Fruit fly (Drosophila melanogaster): ENCODE measurements around the gene Mur82C.
A peak's percentile ranks its signal among the peaks of the same experiment; 100 is the strongest.

Gene Mur82C

DNA sequence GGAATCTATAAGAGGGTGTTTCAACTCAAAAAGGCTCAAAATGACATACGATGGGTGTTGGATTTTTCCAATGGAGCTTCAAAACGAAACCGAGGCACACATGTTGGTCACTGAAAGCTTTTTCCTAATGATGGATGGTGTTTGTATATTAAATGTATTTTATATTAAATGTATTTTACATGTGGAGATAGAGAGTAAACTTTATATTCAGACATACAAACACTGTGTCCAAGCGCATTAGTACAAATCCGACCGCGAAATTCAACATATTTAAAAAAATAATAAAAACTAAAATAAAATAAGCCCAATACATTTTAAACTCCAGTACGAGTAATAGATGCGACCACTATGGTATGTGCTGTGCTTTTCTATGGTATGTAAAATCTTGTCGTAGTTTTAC is at the start of gene Mur82C:
Gene Mur82C (plus strand): TSS at position 301 of the 400 bp plus-strand sequence.
- no peak for TF ChIP-seq CG3032 (tag; optimal IDR thresholded peaks at IDR 0.05)
- no peak for TF ChIP-seq CG16779 (tag; optimal IDR thresholded peaks at IDR 0.05)
- no peak for TF ChIP-seq fd59A (GFP tag; optimal IDR thresholded peaks at IDR 0.05)
- TF ChIP-seq spab (GFP tag; optimal IDR thresholded peaks at IDR 0.05), result no peak
- TF ChIP-seq CG6792 (GFP tag; optimal IDR thresholded peaks at IDR 0.05), result no peak
- no peak for TF ChIP-seq pdm3 (GFP tag; optimal IDR thresholded peaks at IDR 0.05)
- no peak for TF ChIP-seq Sox15 (GFP tag; optimal IDR thresholded peaks at IDR 0.05)
- TF ChIP-seq Gug (GFP tag; IDR thresholded peaks at IDR 0.05), result no peak
- no peak for TF ChIP-seq CG31627 (GFP tag; optimal IDR thresholded peaks at IDR 0.05)
- no peak for TF ChIP-seq topi (GFP tag; optimal IDR thresholded peaks at IDR 0.05)

DNA sequence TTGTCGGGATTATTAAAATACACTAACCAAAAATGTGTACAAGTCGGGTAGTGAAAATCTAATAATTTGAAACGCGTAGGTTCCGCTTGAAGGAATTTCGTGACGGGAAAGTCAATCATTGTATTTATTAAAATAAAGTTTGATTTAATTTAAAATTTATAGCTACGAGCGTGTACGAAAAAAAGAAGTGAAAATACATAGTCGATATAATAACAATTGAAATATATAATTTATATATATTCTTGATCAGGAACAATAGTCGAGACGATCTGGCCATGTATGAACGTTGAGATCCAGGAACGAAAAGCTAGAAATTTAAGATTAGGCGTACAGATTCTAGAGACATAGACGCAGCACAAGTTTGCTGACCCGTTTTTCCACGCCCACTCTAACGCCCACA is 34.9 kb upstream of the Mur82C start, which contains the start of gene CG34425:
Gene CG34425 (minus strand): TSS at position 101 of the 400 bp plus-strand sequence.
- TF ChIP-seq CG1621 (tag; optimal IDR thresholded peaks at IDR 0.05) (no peak), esn (GFP tag; optimal IDR thresholded peaks at IDR 0.05) (no peak), spab (GFP tag; optimal IDR thresholded peaks at IDR 0.05) (no peak), fkh (GFP tag; optimal IDR thresholded peaks at IDR 0.05) (no peak), CG9139 (GFP tag; optimal IDR thresholded peaks at IDR 0.05) (no peak), achi (GFP tag; optimal IDR thresholded peaks at IDR 0.05) (no peak), CG10631 (GFP tag; optimal IDR thresholded peaks at IDR 0.05) (no peak), CG15336 (GFP tag; IDR thresholded peaks at IDR 0.05) (no peak), CG10669 (GFP tag; optimal IDR thresholded peaks at IDR 0.05) (no peak), Hr4 (GFP tag; optimal IDR thresholded peaks at IDR 0.05) (no peak), fd59A (GFP tag; optimal IDR thresholded peaks at IDR 0.05) (no peak), Sox102F (GFP tag; optimal IDR thresholded peaks at IDR 0.05) (no peak), Met (GFP tag; optimal IDR thresholded peaks at IDR 0.05) (no peak), Eip75B (GFP tag; optimal IDR thresholded peaks at IDR 0.05) (no peak)

DNA sequence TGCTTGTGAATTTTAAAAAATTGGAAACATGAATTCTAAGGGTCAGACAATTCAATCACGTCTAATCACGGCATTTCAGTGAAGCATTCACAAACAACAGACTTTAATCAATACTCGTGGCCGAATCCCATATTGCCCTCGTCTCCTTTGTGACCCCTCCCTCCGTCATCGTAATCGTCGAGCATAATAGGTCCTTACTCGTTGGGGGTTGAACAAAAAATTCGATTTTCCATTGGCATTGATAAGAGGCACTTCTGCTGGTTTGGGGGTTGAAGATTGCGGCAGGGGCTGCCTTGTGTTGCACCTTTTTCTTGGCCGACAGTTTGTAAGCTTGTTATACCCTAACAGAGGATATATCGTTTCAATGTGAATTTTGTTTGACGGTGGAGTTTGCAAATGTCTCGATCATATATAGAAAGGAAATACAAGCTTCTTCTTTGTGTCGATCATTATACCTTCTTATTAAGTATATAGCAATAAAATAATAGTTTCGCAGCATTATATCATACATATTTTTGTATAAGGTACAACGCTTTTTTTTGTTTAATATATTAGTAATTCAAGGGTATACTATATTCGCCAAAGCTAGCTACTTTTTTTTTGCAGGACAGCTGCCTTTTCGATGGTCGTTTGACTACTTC is 16.9 kb upstream of the Mur82C start:
- no peak for TF ChIP-seq CG8319 (GFP tag; optimal IDR thresholded peaks at IDR 0.05)
- no peak for TF ChIP-seq CG8632 (GFP tag; optimal IDR thresholded peaks at IDR 0.05)
- TF ChIP-seq CG8119 (GFP tag; IDR thresholded peaks at IDR 0.05), result no peak

dm6 chr3R:4530972-4531371 is 10.2 kb upstream of the Mur82C start:
- peak; percentile 13 for TF ChIP-seq Eip78C (GFP tag)
- no peak for TF ChIP-seq Gug (GFP tag; IDR thresholded peaks at IDR 0.05)

DNA sequence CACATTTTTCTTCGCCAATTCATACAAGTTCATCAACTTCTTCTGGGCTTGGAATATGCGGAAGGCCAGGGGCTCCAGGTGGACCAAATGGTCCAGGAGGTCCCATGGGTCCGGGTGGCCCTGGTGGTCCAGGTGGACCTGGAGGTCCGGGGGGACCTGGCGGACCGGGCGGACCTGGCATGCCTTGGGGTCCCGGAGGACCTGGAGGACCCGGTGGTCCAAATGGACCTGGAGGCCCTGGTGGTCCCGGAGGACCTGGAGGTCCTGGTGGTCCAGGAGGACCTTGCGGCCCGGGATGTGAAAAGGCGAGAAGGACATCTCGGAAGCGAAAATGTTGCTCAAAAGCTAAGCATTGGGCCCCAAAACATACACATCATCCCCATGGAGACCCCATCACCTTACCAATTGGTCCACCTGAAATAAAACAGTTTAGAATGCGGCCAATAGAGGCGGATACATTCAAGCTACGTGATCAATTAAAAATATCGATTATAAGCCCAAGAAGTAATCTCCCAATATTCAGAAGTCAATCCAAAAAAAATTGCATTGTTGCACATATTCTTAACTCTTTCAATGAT is 1.5 kb downstream of the Mur82C start:
- TF ChIP-seq OdsH (GFP tag; optimal IDR thresholded peaks at IDR 0.05), result no peak
- TF ChIP-seq Hr4 (GFP tag; optimal IDR thresholded peaks at IDR 0.05), result no peak
- TF ChIP-seq CG32006 (GFP tag; optimal IDR thresholded peaks at IDR 0.05), result no peak
- TF ChIP-seq Ets96B (tag; optimal IDR thresholded peaks at IDR 0.05), result no peak
- no peak for TF ChIP-seq topi (GFP tag; optimal IDR thresholded peaks at IDR 0.05)
- TF ChIP-seq CG31627 (GFP tag; optimal IDR thresholded peaks at IDR 0.05), result no peak
- TF ChIP-seq fd85E (GFP tag; optimal IDR thresholded peaks at IDR 0.05), result no peak
- no peak for TF ChIP-seq CG1621 (tag; optimal IDR thresholded peaks at IDR 0.05)
- no peak for TF ChIP-seq esn (GFP tag; optimal IDR thresholded peaks at IDR 0.05)
- TF ChIP-seq fkh (GFP tag; optimal IDR thresholded peaks at IDR 0.05), result no peak
- TF ChIP-seq CG6792 (GFP tag; optimal IDR thresholded peaks at IDR 0.05), result no peak

dm6 chr3R:4553534-4553933 is 12.4 kb downstream of the Mur82C start:
- TF ChIP-seq CG8319 (GFP tag; optimal IDR thresholded peaks at IDR 0.05) (no peak), Gug (GFP tag; IDR thresholded peaks at IDR 0.05) (no peak), CG7368 (GFP tag; optimal IDR thresholded peaks at IDR 0.05) (no peak), CG10631 (GFP tag; optimal IDR thresholded peaks at IDR 0.05) (no peak), cyc (GFP tag; optimal IDR thresholded peaks at IDR 0.05) (no peak), Ets21C (GFP tag; optimal IDR thresholded peaks at IDR 0.05) (no peak), CG6276 (GFP tag; optimal IDR thresholded peaks at IDR 0.05) (no peak), Sox14 (GFP tag; optimal IDR thresholded peaks at IDR 0.05) (no peak), Eip78C (GFP tag) (no peak), fkh (GFP tag; optimal IDR thresholded peaks at IDR 0.05) (no peak), acj6 (GFP tag; optimal IDR thresholded peaks at IDR 0.05) (no peak), spab (GFP tag; optimal IDR thresholded peaks at IDR 0.05) (no peak), Ets96B (tag; optimal IDR thresholded peaks at IDR 0.05) (no peak), topi (GFP tag; optimal IDR thresholded peaks at IDR 0.05) (no peak), CG11902 (GFP tag; optimal IDR thresholded peaks at IDR 0.05) (no peak), lz (GFP tag; optimal IDR thresholded peaks at IDR 0.05) (no peak)
